Worm (Caenorhabditis elegans) whole organism, late embryonic: ENCODE results near the gene acp-5.

Source experiments
- K02D7.2 ChIP-seq: sonication (generic microtip); optimal IDR thresholded peaks from 2 replicates; lab custom pipeline; 2017; ENCODE audit warnings: mild to moderate bottlenecking, missing genetic modification characterization, missing compliant biosample characterization
- ama-1 ChIP-seq: fragments of 150-350 bp; optimal IDR thresholded peaks from 2 replicates; lab custom pipeline; 2014
- ceh-22 ChIP-seq: sonication (generic microtip); optimal IDR thresholded peaks from 2 replicates; lab custom pipeline; 2017; ENCODE audit warnings: missing biosample characterization, missing genetic modification characterization
- ceh-34 ChIP-seq: sonication (generic microtip); optimal IDR thresholded peaks from 2 replicates; lab custom pipeline; 2016; ENCODE audit warnings: mild to moderate bottlenecking, missing genetic modification characterization, missing compliant biosample characterization
- ceh-9 ChIP-seq: sonication (generic microtip); optimal IDR thresholded peaks from 2 replicates; lab custom pipeline; 2016; ENCODE audit warnings: mild to moderate bottlenecking, missing genetic modification characterization, inconsistent platforms, missing compliant biosample characterization
- fkh-10 ChIP-seq: fragments of 150-350 bp; optimal IDR thresholded peaks from 2 replicates; lab custom pipeline; 2014; ENCODE audit warnings: missing biosample characterization, missing genetic modification reagents, missing genetic modification characterization
- fkh-6 ChIP-seq: sonication (generic microtip); optimal IDR thresholded peaks from 2 replicates; lab custom pipeline; 2016; ENCODE audit warnings: missing genetic modification characterization, missing compliant biosample characterization
- hlh-8 ChIP-seq: sonication (generic microtip); optimal IDR thresholded peaks from 2 replicates; lab custom pipeline; 2016; ENCODE audit warnings: missing genotype, missing genetic modification characterization, missing compliant biosample characterization
- nfya-1 ChIP-seq: sonication (generic microtip); optimal IDR thresholded peaks from 2 replicates; lab custom pipeline; 2017; ENCODE audit warnings: missing genetic modification characterization, mild to moderate bottlenecking, missing compliant biosample characterization, antibody characterized with exemption, moderate library complexity
- nhr-11 ChIP-seq: fragments of 150-350 bp; optimal IDR thresholded peaks from 2 replicates; lab custom pipeline; 2014; ENCODE audit warnings: missing biosample characterization, missing genetic modification characterization
- pat-9 ChIP-seq: fragments of 200-800 bp; sonication (Bioruptor generic); optimal IDR thresholded peaks from 2 replicates; lab custom pipeline; 2018; ENCODE audit warnings: mild to moderate bottlenecking, missing genetic modification characterization, moderate library complexity, missing compliant biosample characterization
- rnt-1 ChIP-seq: sonication (generic microtip); optimal IDR thresholded peaks from 2 replicates; lab custom pipeline; 2016; ENCODE audit warnings: missing genetic modification characterization, missing compliant biosample characterization
- tbx-2 ChIP-seq: sonication (generic microtip); optimal IDR thresholded peaks from 2 replicates; lab custom pipeline; 2016; ENCODE audit warnings: missing genetic modification characterization, missing compliant biosample characterization
- unc-3 ChIP-seq, 2 experiments: fragments of 200-800 bp in 1 of 2; sonication (Bioruptor generic) in 1 of 2; sonication (generic microtip) in 1 of 2; conservative IDR thresholded peaks in 1 of 2; optimal IDR thresholded peaks in 1 of 2; 2 replicates each; pipeline versions ENCODE4 v1.3.6 to Lab custom; 2016 to 2022; ENCODE audit warnings: missing compliant biosample characterization in 2 of 2, missing genetic modification characterization in 2 of 2, missing genetic modification reagents in 1 of 2

ce11 chrX:5810677-5811076 lies 18.6 kb upstream of the acp-5 start:
- TF ChIP-seq ceh-34 (no peak), fkh-10 (GFP tag; lab: Kevin White, UChicago) (no peak), K02D7.2 (no peak), rnt-1 (tag; lab: Kevin White, UChicago) (no peak), ama-1 (lab: Kevin White, UChicago) (no peak), tbx-2 (tag; lab: Kevin White, UChicago) (no peak), pat-9 (no peak), hlh-8 (tag; lab: Kevin White, UChicago) (no peak), nhr-11 (no peak), nfya-1 (tag; lab: Kevin White, UChicago) (no peak), ceh-9 (tag; lab: Kevin White, UChicago) (no peak), ceh-22 (tag; lab: Kevin White, UChicago) (no peak), fkh-6 (tag; lab: Kevin White, UChicago) (no peak), unc-3 (GFP tag; conservative IDR thresholded peaks at IDR 0.05; lab: Robert Waterston, UW) (no peak), unc-3 (tag; optimal IDR thresholded peaks at IDR 0.05; lab: Kevin White, UChicago) (no peak)
